Fruit fly (Drosophila melanogaster) whole organism, adult: ENCODE data around the gene CG14082.
A peak's percentile ranks its signal among the peaks of the same experiment; 100 is the strongest.

Experiments used
- CG11617 ChIP-seq: fragments of 200-800 bp; sonication (Bioruptor generic); optimal IDR thresholded peaks from 2 replicates; lab custom pipeline; 2017; ENCODE audit warnings: mild to moderate bottlenecking, missing biosample characterization, missing genetic modification reagents, missing genetic modification characterization
- CG12768 ChIP-seq: fragments of 200-800 bp; sonication (Bioruptor generic); optimal IDR thresholded peaks from 2 replicates; lab custom pipeline; 2017; ENCODE audit warnings: missing biosample characterization, missing genetic modification characterization, mild to moderate bottlenecking, moderate library complexity, missing genetic modification reagents
- CG14711 ChIP-seq: fragments of 200-800 bp; sonication (Bioruptor generic); optimal IDR thresholded peaks from 2 replicates; lab custom pipeline; 2018; ENCODE audit warnings: missing biosample characterization, mild to moderate bottlenecking, missing genetic modification characterization, moderate library complexity
- CG1620 ChIP-seq: fragments of 200-800 bp; sonication (Bioruptor generic); optimal IDR thresholded peaks from 2 replicates; lab custom pipeline; 2016; ENCODE audit warnings: missing biosample characterization, missing genetic modification characterization
- CG33017 ChIP-seq: fragments of 200-800 bp; sonication (Bioruptor generic); optimal IDR thresholded peaks from 2 replicates; lab custom pipeline; 2018; ENCODE audit warnings: missing biosample characterization, mild to moderate bottlenecking, missing genetic modification characterization, moderate library complexity
- CG5204 ChIP-seq: fragments of 200-800 bp; sonication (Bioruptor generic); optimal IDR thresholded peaks from 2 replicates; lab custom pipeline; 2016; ENCODE audit warnings: missing biosample characterization, missing genetic modification characterization
- CG7045 ChIP-seq: fragments of 200-800 bp; sonication (Bioruptor generic); optimal IDR thresholded peaks from 2 replicates; lab custom pipeline; 2017; ENCODE audit warnings: missing biosample characterization, mild to moderate bottlenecking, missing genetic modification characterization
- CG7101 ChIP-seq: fragments of 200-800 bp; sonication (Bioruptor generic); optimal IDR thresholded peaks from 2 replicates; lab custom pipeline; 2018; ENCODE audit warnings: missing biosample characterization, mild to moderate bottlenecking, missing genetic modification characterization, moderate library complexity
- Clk ChIP-seq: fragments of 200-800 bp; sonication (Bioruptor generic); optimal IDR thresholded peaks from 2 replicates; lab custom pipeline; 2017; ENCODE audit warnings: missing biosample characterization, missing genetic modification characterization
- Crg-1 ChIP-seq: fragments of 200-800 bp; sonication (Bioruptor generic); optimal IDR thresholded peaks from 2 replicates; lab custom pipeline; 2016; ENCODE audit warnings: missing biosample characterization, missing genetic modification characterization
- Hr96 ChIP-seq: fragments of 200-800 bp; sonication (Bioruptor generic); optimal IDR thresholded peaks from 2 replicates; lab custom pipeline; 2016; ENCODE audit warnings: missing biosample characterization, missing genetic modification characterization
- Mnt ChIP-seq: fragments of 200-800 bp; sonication (Bioruptor generic); optimal IDR thresholded peaks from 2 replicates; lab custom pipeline; 2016; ENCODE audit warnings: missing biosample characterization, mild to moderate bottlenecking, missing genetic modification characterization
- bab1 ChIP-seq: fragments of 200-800 bp; sonication (Bioruptor generic); optimal IDR thresholded peaks from 3 replicates; lab custom pipeline; 2019; ENCODE audit warnings: missing biosample characterization, mild to moderate bottlenecking, missing genetic modification characterization, moderate library complexity
- cic ChIP-seq: fragments of 200-800 bp; sonication (Bioruptor generic); optimal IDR thresholded peaks from 2 replicates; lab custom pipeline; 2017; ENCODE audit warnings: missing biosample characterization, mild to moderate bottlenecking, missing genetic modification characterization, moderate library complexity
- cnc ChIP-seq, 2 experiments: fragments of >200 bp; optimal IDR thresholded peaks; 2 replicates each; lab custom pipeline; 2017
- kay ChIP-seq: fragments of 200-800 bp; sonication (Bioruptor generic); peaks from one replicate; lab custom pipeline; 2016; ENCODE audit warnings: missing biosample characterization, missing genetic modification characterization, borderline replicate concordance
- ovo ChIP-seq: fragments of 200-800 bp; sonication (Bioruptor generic); optimal IDR thresholded peaks from 2 replicates; lab custom pipeline; 2016; ENCODE audit warnings: missing biosample characterization, missing genetic modification characterization
- pad ChIP-seq: fragments of 200-800 bp; sonication (Bioruptor generic); optimal IDR thresholded peaks from 3 replicates; lab custom pipeline; 2017; ENCODE audit warnings: missing biosample characterization, missing genetic modification characterization, mild to moderate bottlenecking, moderate library complexity, missing genetic modification reagents
- tj ChIP-seq: fragments of 200-800 bp; sonication (Bioruptor generic); optimal IDR thresholded peaks from 3 replicates; lab custom pipeline; 2017; ENCODE audit warnings: missing biosample characterization, mild to moderate bottlenecking, missing genetic modification characterization, moderate library complexity
- toe ChIP-seq: fragments of 200-800 bp; sonication (Bioruptor generic); optimal IDR thresholded peaks from 2 replicates; lab custom pipeline; 2016; ENCODE audit warnings: missing biosample characterization, missing genetic modification characterization

The CG14082 gene

DNA sequence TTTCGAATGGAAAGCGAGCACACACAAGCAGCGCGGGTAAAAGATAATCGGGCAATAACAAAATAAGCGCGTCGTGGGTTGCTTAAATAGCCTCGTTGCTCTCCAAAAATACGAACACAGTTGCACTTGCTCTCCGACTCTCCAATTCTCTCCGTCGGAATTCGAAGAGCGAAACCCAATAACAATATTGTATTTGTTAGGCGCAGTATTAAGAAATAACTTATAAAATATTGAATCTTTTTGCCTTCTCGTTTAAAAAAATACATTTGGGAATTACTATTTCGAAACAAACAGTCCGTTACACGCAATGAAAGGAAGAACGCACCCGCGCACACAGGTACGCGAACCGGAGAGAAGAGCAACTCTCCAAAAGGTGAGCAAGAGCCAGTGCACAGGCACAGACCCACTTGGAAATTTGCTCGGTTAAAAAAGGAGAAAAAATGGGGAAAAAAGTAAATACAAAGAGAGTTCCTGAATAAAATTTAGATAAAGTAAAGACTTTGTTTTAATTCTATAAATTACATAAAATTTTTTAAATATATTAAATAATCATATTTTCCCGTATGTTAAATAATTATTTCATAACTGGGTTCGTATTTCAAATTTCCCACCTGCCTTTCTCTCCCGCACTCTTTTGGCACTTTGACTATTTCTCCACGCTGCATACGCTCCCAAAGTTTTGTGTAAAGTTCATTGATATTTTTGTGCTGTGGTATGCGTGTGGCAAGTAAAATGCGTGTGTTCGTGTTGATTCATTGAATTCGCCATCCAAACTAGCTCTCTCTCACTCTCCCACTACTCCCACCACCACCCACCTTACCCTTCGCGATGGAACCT, 52.2 kb downstream of the CG14082 start, which contains the start of gene Mkp3:
Gene Mkp3, minus strand, starts transcription at position 63 of the 837 bp plus-strand sequence.
- TF ChIP-seq CG33017 (peak; percentile 96), CG14711 (peak; percentile 87), CG1620 (GFP tag; lab: Kevin White, UChicago) (no peak), bab1 (GFP tag; lab: Kevin White, UChicago) (peak; percentile 86), CG7045 (GFP tag; lab: Kevin White, UChicago) (peak; percentile 94), CG7101 (tag; lab: Kevin White, UChicago) (peak; percentile 94), cnc (optimal IDR thresholded peaks at IDR 0.05; lab: Kevin White, UChicago) (no peak), ovo (GFP tag; lab: Kevin White, UChicago) (peak; percentile 29), CG12768 (GFP tag; lab: Kevin White, UChicago) (peak; percentile 96), cic (peak; percentile 88), tj (GFP tag; lab: Kevin White, UChicago) (peak; percentile 70), Mnt (peak; percentile 40), pad (GFP tag; lab: Kevin White, UChicago) (peak; percentile 84), Clk (GFP tag; lab: Kevin White, UChicago) (peak; percentile 89), CG5204 (GFP tag; lab: Kevin White, UChicago) (peak; percentile 76), toe (peak; percentile 58), kay (GFP tag; lab: Kevin White, UChicago) (peak; percentile 97), Hr96 (peak; percentile 34), CG11617 (GFP tag; lab: Kevin White, UChicago) (peak; percentile 96), Crg-1 (GFP tag; lab: Kevin White, UChicago) (peak; percentile 71)

DNA sequence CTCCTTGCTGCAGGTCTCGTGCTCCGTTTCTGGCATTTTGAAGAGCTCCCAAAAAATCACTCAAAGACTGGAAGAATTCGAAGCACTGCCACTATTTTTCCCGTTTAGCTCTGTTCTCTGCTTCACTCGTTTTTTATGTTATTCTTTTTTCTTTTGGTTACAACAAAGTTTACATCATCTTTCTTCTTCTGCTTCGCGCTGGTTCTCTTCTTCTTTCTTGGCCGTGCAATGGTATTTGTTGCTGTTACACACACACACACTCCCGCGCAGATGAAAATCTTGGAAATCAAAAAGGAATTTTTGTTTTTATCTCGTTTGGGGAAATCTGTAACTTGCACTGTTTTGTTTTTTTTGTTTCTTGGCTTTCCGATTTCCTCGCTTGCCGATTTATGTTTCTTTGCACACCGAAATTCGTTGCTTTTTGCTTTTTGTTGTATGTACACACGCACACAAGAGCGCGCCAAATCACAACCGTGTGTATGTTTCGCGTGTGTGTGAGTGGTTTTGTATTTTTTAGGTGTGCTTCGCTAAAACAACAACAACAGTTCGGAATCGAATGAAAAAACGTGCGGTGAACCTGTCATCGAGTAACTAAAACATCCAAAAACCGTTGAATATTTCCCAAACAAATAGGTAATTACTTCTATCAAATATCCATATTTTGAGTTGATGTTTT, 52.9 kb downstream of the CG14082 start:
- TF ChIP-seq CG12768 (GFP tag; lab: Kevin White, UChicago) (no peak), cic (peak; percentile 41)

DNA sequence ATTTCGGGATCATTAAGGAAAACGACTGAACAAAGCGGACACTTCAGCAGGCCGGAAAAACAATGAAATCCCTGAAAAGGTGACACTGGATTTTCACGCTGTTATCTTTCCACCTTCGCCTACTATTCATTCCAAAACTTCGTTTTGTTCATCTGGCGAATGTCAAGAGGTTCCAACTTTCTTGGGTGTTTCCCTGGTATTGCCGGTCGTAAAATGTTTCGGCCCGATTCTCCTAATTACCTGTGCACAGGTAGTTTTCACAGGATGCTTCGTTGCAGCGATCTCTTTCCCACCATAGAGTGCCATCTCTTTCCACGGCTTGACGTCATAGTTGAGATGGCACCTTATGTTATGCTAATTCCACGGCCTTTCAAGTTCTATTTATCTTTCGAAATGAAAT, 55.6 kb downstream of the CG14082 start:
- TF ChIP-seq CG14711: no peak
- TF ChIP-seq CG12768 (GFP tag; lab: Kevin White, UChicago): no peak
- TF ChIP-seq cic: no peak
- no peak for TF ChIP-seq tj (GFP tag; lab: Kevin White, UChicago)

DNA sequence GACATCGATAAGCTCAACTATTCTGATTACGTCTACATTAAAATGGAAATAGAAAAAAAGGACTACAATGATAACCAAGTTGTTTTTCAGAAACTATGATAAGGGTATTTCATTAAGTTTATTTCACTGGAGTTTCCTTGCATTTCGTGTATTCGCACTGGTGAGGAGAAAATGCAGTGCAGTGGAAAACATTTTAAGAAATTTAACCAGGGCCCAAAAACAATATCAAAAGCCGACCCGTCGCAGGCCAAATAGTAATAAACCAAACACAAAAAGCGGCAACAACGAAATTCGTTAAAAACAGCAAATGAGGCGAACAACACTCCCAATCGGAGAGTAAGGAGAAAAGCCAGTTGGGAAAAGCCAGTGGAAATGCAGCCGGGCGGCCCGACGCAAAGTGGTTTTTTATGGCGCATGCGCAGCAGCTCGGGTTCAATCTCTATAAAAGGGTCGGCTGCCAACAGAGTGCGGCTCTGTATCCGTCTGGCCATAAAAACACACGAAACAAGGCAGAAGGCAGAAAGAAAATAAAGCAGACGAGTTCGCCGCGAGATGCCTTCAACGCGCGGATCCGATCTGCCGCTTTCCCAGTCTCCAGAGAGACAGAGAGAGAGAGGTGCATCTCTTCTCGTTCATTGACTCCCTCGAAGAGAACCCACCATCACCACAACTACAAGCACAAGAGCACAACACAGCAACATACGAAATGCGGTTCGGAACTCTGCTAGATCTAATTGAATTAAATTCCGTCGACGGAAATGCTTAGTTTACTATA, 57.7 kb downstream of the CG14082 start:
- TF ChIP-seq CG5204 (GFP tag; lab: Kevin White, UChicago) (no peak), toe (no peak), pad (GFP tag; lab: Kevin White, UChicago) (no peak), CG7045 (GFP tag; lab: Kevin White, UChicago) (no peak), CG12768 (GFP tag; lab: Kevin White, UChicago) (no peak), CG11617 (GFP tag; lab: Kevin White, UChicago) (no peak), bab1 (GFP tag; lab: Kevin White, UChicago) (no peak), tj (GFP tag; lab: Kevin White, UChicago) (no peak), ovo (GFP tag; lab: Kevin White, UChicago) (no peak), cic (no peak), CG33017 (no peak), Hr96 (no peak), CG14711 (no peak), CG7101 (tag; lab: Kevin White, UChicago) (no peak)

DNA sequence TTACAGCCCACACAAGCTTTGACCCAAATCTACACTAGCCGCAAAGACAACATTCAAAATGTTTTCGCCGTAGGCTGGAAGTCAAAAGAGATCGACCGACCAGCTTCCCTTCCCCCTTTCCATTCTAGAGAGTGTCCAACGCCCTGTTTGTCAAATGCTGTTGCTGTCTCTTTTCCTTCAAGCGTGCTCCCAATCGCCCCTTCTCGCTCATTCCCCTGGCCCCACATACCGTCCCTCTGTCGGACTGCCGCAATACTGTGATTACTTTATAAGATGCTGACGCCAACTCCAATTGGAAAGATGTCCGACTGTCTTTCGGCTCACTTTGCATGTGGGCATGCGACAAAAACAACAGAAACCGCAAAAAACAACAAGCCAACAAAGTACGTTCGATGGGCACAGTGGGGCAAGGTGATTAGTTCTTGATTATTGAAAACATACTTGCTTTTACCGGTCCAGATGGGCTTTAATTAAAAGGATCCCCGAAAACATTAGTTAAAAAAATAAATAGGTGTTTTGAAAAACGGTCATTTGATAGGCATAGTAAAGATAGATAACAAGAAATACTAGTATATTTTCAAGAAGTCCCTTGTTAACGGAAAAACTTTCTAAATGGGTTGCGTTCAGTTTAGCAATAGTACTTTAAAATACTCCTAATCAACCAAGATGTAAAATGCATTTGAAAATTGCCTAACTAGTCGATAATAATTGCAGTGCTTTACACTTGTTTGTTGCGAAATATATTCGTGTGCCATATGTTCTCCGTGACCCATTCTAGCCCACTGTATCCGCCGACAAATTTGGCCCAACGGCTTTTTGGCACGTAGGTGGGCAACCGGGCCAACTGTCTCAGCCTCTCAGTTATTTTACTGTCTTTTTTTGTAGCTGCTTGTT, 58.7 kb downstream of the CG14082 start:
- TF ChIP-seq kay (GFP tag; lab: Kevin White, UChicago): peak; percentile 28
- no peak for TF ChIP-seq Mnt
- TF ChIP-seq ovo (GFP tag; lab: Kevin White, UChicago): no peak
- TF ChIP-seq toe: no peak
- TF ChIP-seq tj (GFP tag; lab: Kevin White, UChicago): peak; percentile 75
- TF ChIP-seq Clk (GFP tag; lab: Kevin White, UChicago): no peak
- TF ChIP-seq pad (GFP tag; lab: Kevin White, UChicago): peak; percentile 93
